Worm (Caenorhabditis elegans): ENCODE data around the gene C56G2.22.

DNA sequence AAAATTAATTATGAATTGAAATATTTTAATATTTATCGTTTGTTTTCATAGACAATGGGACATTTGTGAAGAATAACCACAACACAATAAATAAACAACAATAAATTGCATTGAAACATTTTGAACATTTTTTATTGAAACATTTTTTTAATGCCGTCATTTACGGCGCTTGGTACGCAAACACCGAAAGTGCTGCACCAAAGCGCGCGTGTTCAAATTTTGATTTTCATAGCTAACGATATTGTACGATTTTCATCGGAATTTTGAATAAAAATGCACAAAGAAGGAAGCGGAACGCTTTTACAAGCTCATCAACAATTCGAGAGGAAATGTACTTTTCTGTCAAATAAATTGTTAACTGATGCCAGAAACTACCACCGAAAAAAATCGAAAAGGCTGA, 42.5 kb upstream of the C56G2.22 start:
- TF ChIP-seq T22C8.4 (GFP tag; IDR thresholded peaks at IDR 0.05) (no peak), cog-1 (tag; optimal IDR thresholded peaks at IDR 0.05) (no peak), ref-1 (GFP tag; conservative IDR thresholded peaks at IDR 0.05) (no peak), ztf-29 (GFP tag; IDR thresholded peaks at IDR 0.05) (no peak), flt-1 (GFP tag; IDR thresholded peaks at IDR 0.05) (no peak), med-1 (GFP tag; optimal IDR thresholded peaks at IDR 0.05; ENCODE audit: insufficient read depth) (no peak)

Data from whole organism, midembryonic.